Worm (Caenorhabditis elegans): ENCODE measurements around the gene C55B6.7.

The C55B6.7 gene

DNA sequence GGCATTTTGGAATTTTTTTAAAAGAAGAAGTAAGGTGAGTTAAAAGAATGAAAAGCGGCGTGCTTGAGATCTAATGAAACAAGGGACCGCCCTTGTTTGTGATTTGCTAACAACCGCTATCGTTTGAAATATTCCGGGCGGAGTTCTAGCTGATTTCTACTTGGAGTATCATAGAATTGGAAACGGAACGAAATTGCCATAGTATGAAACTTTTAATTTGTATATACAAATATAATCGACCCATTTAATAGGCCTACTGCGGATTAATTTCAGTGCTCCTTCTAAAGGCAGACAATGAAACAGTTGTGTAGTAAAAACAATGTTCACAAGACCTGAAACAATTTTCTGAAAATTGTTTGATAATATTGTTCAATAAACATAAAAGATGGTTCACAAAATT, at the start of gene C55B6.7:
Gene C55B6.7, minus strand, starts transcription at position 101 of the 400 bp plus-strand sequence.
- no peak for TF ChIP-seq unc-62 (GFP tag; optimal IDR thresholded peaks at IDR 0.05)

DNA sequence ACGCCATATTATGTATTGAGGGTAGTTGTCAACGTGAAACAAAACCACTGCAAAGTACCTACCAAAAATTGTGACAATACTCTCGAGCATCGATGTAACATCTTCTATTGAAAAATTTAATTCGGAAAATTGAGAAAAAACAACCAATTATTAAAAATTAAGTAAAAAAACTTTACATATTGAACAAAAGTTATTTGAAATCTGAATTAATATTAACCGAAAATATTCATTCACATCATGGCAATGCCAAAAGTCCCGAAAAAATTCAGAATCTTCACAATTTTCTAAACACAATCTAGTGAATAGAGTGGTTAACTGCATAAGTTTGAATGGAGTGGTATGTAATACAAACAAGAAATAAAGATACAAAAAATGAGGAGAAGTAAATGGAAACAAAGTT, 46.8 kb upstream of the C55B6.7 start, which contains the start of gene F46H5.3:
Gene F46H5.3, minus strand, starts transcription at position 101 of the 400 bp plus-strand sequence.
- no peak for TF ChIP-seq unc-62 (GFP tag; optimal IDR thresholded peaks at IDR 0.05)

DNA sequence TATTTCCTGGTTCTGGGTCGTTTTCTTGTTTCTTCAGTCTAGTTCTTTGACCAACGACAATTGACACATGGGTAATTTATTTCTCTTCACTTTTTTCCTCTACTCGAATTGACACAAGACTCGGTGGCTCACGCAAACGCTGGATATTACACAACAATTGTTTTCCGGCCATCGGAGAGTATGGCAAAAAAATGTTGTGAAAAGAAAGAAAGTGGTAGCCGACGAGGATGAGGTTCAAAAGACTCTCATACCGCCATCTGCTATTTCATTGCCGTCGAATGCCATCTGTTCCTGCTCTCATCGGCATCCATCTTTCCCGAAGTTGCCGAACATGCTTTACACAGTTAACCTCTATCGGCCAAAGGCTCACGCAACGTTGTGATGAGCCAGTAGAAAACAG, 44.9 kb upstream of the C55B6.7 start:
- TF ChIP-seq unc-62 (GFP tag; optimal IDR thresholded peaks at IDR 0.05), result no peak

- no peak for TF ChIP-seq unc-62 (GFP tag; optimal IDR thresholded peaks at IDR 0.05)
Measured at ce11 chrX:7234723-7235203, 43.0 kb upstream of the C55B6.7 start.

DNA sequence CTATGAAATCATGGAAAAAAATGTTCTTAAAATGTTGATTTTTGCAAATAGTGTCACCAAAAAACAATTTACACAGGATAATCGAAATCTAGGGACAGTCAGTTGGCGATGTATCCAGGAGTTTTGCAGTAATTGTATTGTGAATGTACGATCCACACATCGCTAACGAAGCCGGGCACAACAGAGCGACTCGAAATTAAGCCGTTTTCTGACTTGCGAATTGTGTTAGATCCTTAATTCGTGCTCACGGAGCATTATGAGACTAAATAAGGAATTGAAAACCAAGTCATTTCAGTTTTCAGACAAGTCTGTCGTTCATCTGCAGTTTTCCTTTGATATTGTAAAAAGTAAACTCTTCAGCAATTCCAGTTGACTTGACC, 42.3 kb upstream of the C55B6.7 start:
- no peak for TF ChIP-seq unc-62 (GFP tag; optimal IDR thresholded peaks at IDR 0.05)

- TF ChIP-seq unc-62 (GFP tag; optimal IDR thresholded peaks at IDR 0.05), result no peak
Measured at ce11 chrX:7233127-7234073, 41.6 kb upstream of the C55B6.7 start.

ce11 chrX:7232158-7232822, 40.5 kb upstream of the C55B6.7 start:
- no peak for TF ChIP-seq unc-62 (GFP tag; optimal IDR thresholded peaks at IDR 0.05)

ce11 chrX:7230877-7231276, 39.1 kb upstream of the C55B6.7 start:
- TF ChIP-seq unc-62 (GFP tag; optimal IDR thresholded peaks at IDR 0.05), result no peak

DNA sequence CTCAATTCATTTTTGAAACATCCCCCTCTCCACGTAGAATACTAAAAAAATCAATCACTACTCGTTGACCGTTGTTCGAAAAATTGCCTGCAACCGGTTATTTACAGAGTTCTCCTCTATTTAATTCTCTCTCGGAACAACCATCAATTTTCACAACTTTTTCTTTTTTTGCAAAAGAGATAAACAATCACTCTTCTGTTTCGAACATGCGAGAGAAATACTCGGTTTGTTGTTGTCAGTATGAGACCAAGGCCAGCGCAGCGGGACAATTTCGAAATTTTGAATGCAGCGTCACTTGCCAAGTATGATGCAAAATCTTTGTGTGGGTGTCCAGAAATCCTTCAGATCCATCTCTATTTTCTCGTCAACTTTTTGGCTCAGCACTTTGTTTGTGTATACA, 38.5 kb upstream of the C55B6.7 start:
- TF ChIP-seq unc-62 (GFP tag; optimal IDR thresholded peaks at IDR 0.05), result no peak

DNA sequence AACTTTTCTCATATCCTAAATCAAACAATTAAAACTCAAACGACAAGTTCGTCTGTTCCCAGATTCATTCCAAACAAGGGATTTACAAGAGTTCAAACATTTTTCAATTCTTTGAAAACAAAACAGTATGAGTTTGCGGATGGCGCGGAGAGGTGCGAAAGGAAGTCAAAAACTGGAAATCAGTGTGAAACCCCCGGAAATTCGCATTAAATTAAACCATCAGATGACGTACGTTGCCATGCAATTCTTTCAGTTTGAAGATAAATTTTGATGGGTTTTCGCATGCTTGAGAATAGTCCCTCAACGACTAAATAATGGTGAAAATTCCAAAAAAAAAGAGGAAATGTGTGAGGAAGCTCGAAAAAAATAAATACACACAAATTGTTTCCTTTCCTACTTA, 37.6 kb upstream of the C55B6.7 start:
- TF ChIP-seq unc-62 (GFP tag; optimal IDR thresholded peaks at IDR 0.05), result no peak

- TF ChIP-seq unc-62 (GFP tag; optimal IDR thresholded peaks at IDR 0.05), result no peak
Measured at ce11 chrX:7225028-7225427, 33.2 kb upstream of the C55B6.7 start.

- TF ChIP-seq unc-62 (GFP tag; optimal IDR thresholded peaks at IDR 0.05), result no peak
Measured at ce11 chrX:7224510-7224909, 32.7 kb upstream of the C55B6.7 start.

DNA sequence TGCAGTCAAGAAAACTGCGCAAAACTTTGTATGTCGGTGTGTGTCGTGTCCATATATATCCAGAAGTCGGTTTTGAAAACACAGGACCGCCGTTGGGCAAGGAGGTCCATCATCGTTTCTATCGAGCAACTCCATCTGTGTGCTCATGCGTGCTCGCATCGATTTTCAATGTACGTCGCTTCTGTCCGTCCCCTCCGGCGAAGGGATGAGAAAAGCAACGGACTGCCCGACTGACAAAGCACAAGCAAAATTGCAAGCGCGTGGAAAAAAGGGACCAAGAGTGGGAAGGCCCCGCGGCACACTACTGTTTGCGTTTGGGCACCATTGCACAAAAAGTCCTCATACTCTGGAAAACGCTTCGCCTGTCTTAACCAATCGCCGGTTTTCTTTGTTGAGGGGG, 30.6 kb upstream of the C55B6.7 start:
- TF ChIP-seq unc-62 (GFP tag; optimal IDR thresholded peaks at IDR 0.05), result no peak

DNA sequence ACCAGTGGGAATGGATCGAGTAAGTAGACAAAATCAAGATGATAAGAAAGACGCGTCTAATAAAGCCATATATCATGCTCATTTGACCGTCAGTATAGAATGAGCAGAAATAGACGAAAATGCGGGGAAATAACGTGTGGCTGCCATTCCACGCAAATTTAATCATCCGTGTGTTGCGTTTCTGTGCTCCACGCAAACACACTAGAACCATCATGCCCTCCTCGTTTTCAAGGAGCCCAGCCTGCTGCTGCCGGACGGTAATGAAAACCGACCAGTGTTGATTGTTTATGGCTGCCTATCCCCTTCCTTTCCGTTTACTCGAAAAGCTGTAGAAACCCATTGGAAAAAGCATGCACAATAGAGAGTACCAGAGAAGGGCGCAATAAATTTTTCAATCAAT, 28.4 kb upstream of the C55B6.7 start:
- no peak for TF ChIP-seq unc-62 (GFP tag; optimal IDR thresholded peaks at IDR 0.05)

DNA sequence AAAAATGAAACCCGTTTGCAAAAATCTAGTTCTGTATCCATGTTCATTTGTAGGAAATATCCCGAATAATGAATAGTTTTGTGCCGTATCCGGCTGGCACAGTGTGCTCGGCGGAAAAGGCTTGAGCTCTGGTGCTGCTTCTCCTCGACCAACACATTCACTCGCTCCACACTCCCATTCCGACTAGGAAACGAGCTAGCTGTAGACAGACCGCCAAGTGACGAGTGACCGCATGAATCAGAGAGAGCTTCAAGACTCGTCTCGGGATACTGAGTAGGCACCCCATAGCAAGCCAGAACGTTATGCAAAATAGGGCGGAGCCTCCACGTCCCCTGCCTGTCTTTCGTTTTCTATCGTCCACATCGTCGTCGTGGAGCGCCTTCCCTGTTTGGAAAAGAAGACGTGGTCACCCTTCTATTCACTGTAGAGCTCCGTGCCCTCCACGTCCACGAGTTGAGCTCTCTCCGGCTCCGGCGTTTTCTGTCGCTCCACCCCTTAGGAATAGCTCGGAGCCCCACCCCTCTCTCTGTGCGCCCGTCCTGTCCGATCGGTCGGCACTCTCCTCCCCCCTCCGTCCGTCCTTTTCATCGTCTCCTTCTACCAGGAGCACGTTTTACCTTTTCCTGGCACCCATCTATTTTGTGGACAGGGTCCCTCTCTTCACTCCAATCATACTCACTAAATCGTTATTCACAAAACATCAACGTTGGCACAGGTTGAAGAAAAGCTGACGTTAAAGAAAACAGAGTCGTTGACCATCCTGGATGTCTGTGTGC, 26.1 kb upstream of the C55B6.7 start, which contains the start of gene syd-9:
Gene syd-9, plus strand, starts transcription at position 394 of the 776 bp plus-strand sequence.
- TF ChIP-seq unc-62 (GFP tag; optimal IDR thresholded peaks at IDR 0.05), result no peak

DNA sequence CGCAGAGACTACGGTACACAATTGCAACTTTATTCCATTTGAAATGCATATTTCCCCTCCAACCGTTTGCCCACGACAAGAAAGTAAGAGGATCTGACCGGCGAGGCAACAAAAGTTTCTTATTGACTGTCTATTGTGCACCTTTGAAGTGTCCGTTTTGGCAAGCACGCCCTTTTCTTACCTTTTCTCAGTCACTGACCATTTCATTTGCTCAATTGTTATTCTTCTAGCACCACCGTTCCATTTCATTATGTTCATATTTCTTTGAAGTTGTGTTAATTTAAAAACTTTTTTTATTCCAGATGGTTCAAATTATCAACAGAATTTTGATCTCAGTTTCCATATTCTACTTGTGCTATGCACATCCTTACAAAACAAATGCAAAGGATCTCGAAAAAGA, 19.6 kb upstream of the C55B6.7 start, which contains the start of gene spp-22:
Gene spp-22, plus strand, starts transcription at position 301 of the 400 bp plus-strand sequence.
- no peak for TF ChIP-seq unc-62 (GFP tag; optimal IDR thresholded peaks at IDR 0.05)

Measured in whole organism, dauer.